Worm (Caenorhabditis elegans) whole organism, L1 larva: ENCODE measurements around the gene Y43F8B.11.

Source experiments
- C04F5.9 ChIP-seq: sonication (generic microtip); optimal IDR thresholded peaks from 2 replicates; lab custom pipeline; 2016; ENCODE audit warnings: missing genetic modification characterization, missing compliant biosample characterization
- C16A3.4 ChIP-seq: fragments of 150-350 bp; optimal IDR thresholded peaks from 2 replicates; lab custom pipeline; 2014; ENCODE audit warnings: missing biosample characterization, missing genetic modification characterization
- alr-1 ChIP-seq: fragments of 200-800 bp; sonication (Bioruptor generic); optimal IDR thresholded peaks from 2 replicates; lab custom pipeline; 2018; ENCODE audit warnings: borderline replicate concordance, mild to moderate bottlenecking, missing genetic modification characterization, missing compliant biosample characterization
- ceh-8 ChIP-seq: fragments of 200-800 bp; sonication (Bioruptor generic); optimal IDR thresholded peaks from 2 replicates; lab custom pipeline; 2018; ENCODE audit warnings: mild to moderate bottlenecking, missing genetic modification characterization, moderate library complexity, missing compliant biosample characterization
- ceh-90 ChIP-seq: sonication (generic microtip); optimal IDR thresholded peaks from 2 replicates; lab custom pipeline; 2016; ENCODE audit warnings: missing genetic modification characterization, missing compliant biosample characterization
- dpl-1 ChIP-seq, 3 experiments: fragments of 150-350 bp in 2 of 3; sonication (generic microtip) in 1 of 3; optimal IDR thresholded peaks; 2 replicates each; lab custom pipeline; 2014 to 2017; ENCODE audit warnings: missing biosample characterization in 3 of 3, missing genetic modification characterization in 3 of 3, missing genetic modification reagents in 3 of 3
- efl-1 ChIP-seq, 4 experiments: fragments of 150-350 bp; optimal IDR thresholded peaks in 3 of 4; peaks in 1 of 4; 1 replicate in 1 of 4; 2 replicates in 3 of 4; lab custom pipeline; 2014; ENCODE audit warnings: missing biosample characterization in 2 of 4, missing genetic modification characterization in 2 of 4, missing genetic modification reagents in 2 of 4
- efl-3 ChIP-seq: fragments of 200-800 bp; sonication (Bioruptor generic); optimal IDR thresholded peaks from 2 replicates; lab custom pipeline; 2018; ENCODE audit warnings: mild to moderate bottlenecking, missing genetic modification characterization, missing compliant biosample characterization
- elt-2 ChIP-seq: sonication (generic microtip); optimal IDR thresholded peaks from 2 replicates; lab custom pipeline; 2016; ENCODE audit warnings: missing genetic modification characterization, mild to moderate bottlenecking, inconsistent platforms, missing compliant biosample characterization, missing genetic modification reagents
- elt-3 ChIP-seq, 6 experiments: fragments of 150-350 bp in 1 of 6; sonication (generic microtip); optimal IDR thresholded peaks; 2 replicates each; lab custom pipeline; 2017 to 2018; ENCODE audit warnings: missing biosample characterization in 6 of 6, missing genetic modification characterization in 6 of 6, inconsistent platforms in 1 of 6
- fkh-10 ChIP-seq: sonication (generic microtip); optimal IDR thresholded peaks from 2 replicates; lab custom pipeline; 2017; ENCODE audit warnings: missing biosample characterization, missing genetic modification reagents, missing genetic modification characterization
- fkh-4 ChIP-seq: sonication (generic microtip); optimal IDR thresholded peaks from 2 replicates; lab custom pipeline; 2016; ENCODE audit warnings: missing compliant biosample characterization, missing genetic modification characterization, borderline replicate concordance
- grh-1 ChIP-seq: fragments of 200-800 bp; sonication (Bioruptor generic); IDR thresholded peaks from 2 replicates; pipeline ENCODE4 v1.3.6; 2022; ENCODE audit warnings: missing genetic modification reagents, missing genetic modification characterization, missing compliant biosample characterization
- jun-1 ChIP-seq: fragments of 150-350 bp; optimal IDR thresholded peaks from 2 replicates; lab custom pipeline; 2014; ENCODE audit warnings: missing biosample characterization, missing genetic modification reagents, missing genetic modification characterization
- lin-35 ChIP-seq, 2 experiments: fragments of 150-350 bp; optimal IDR thresholded peaks; 2 replicates each; lab custom pipeline; 2014; ENCODE audit warnings: missing biosample characterization in 2 of 2, missing genetic modification characterization in 2 of 2, missing genetic modification reagents in 2 of 2
- nhr-71 ChIP-seq: sonication (generic microtip); optimal IDR thresholded peaks from 2 replicates; lab custom pipeline; 2016; ENCODE audit warnings: mild to moderate bottlenecking, missing genetic modification characterization, moderate library complexity, missing compliant biosample characterization
- nhr-84 ChIP-seq: sonication (generic microtip); optimal IDR thresholded peaks from 2 replicates; lab custom pipeline; 2017; ENCODE audit warnings: missing biosample characterization, missing genetic modification characterization
- nhr-85 ChIP-seq: sonication (generic microtip); peaks from one replicate; lab custom pipeline; 2016; ENCODE audit warnings: missing genetic modification characterization, inconsistent platforms, missing compliant biosample characterization
- snpc-4 ChIP-seq: fragments of 150-350 bp; optimal IDR thresholded peaks from 2 replicates; lab custom pipeline; 2014; ENCODE audit warnings: missing biosample characterization, missing genetic modification characterization
- snu-23 ChIP-seq: sonication (generic microtip); optimal IDR thresholded peaks from 2 replicates; lab custom pipeline; 2016; ENCODE audit warnings: missing genetic modification characterization, missing compliant biosample characterization
- sox-4 ChIP-seq: sonication (generic microtip); optimal IDR thresholded peaks from 2 replicates; lab custom pipeline; 2016; ENCODE audit warnings: missing genetic modification characterization, missing compliant biosample characterization
- sup-37 ChIP-seq: fragments of 200-800 bp; sonication (Bioruptor generic); optimal IDR thresholded peaks from 2 replicates; lab custom pipeline; 2018; ENCODE audit warnings: mild to moderate bottlenecking, missing genetic modification characterization, missing compliant biosample characterization
- vab-15 ChIP-seq: sonication (generic microtip); optimal IDR thresholded peaks from 2 replicates; lab custom pipeline; 2017; ENCODE audit warnings: missing genotype, mild to moderate bottlenecking, missing genetic modification characterization, missing compliant biosample characterization

Gene Y43F8B.11

DNA sequence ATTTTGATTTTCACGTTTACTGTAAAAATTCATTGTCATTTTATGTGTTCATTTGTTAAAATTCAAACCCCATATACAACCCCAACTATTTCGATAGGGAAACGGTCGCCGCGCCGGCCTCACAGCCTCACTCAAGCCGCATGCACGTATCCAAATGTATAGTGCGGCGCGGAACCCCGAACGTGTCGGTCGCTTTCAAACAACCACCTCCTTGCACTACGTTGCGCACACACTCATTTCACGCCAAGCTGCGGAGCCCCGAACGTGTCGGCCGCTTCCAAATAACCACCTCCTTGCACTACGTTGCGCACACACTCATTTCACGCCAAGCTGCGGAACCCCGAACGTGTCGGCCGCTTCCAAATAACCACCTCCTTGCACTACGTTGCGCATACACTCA lies 3.7 kb upstream of the Y43F8B.11 start:
- TF ChIP-seq snpc-4 (tag; lab: Kevin White, UChicago): peak; percentile 48

ce11 chrV:19467574-19467973 lies 2.9 kb upstream of the Y43F8B.11 start, which contains the start of gene Y43F8B.23:
TSS of gene Y43F8B.23 (minus strand) at chrV:19467648.
- no peak for TF ChIP-seq sox-4 (tag; lab: Kevin White, UChicago)
- TF ChIP-seq elt-2: peak; percentile 48
- peak in 1 of 2 experiments; percentile 7 for TF ChIP-seq lin-35 (GFP tag; optimal IDR thresholded peaks at IDR 0.05; lab: Kevin White, UChicago)

DNA sequence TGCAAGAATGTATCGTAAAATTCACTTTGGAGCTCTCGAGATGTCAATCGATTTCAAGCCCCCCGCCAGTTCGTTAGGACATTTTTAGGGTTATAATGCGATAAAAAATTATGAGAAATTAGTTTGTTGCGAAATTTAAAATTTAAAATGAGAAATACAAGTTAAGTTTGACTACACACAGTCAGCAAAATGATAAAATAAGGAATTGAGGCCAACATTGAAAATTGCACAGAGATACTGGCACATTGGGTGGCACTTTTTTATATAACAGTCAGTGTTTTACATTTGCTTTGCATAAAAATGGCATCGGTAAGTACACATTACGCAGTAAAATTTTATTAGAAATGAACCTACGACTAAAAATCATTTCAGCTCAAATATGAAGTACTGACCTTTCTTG lies 2.4 kb upstream of the Y43F8B.11 start, which contains the start of gene Y43F8B.12:
TSS of gene Y43F8B.12 (plus strand) at position 301 of the 400 bp plus-strand sequence.
- no peak for TF ChIP-seq alr-1 (tag; lab: Kevin White, UChicago)
- TF ChIP-seq efl-3 (GFP tag; lab: Kevin White, UChicago): no peak
- no peak for TF ChIP-seq snu-23 (GFP tag; lab: Kevin White, UChicago)
- TF ChIP-seq vab-15 (tag; lab: Kevin White, UChicago): no peak
- TF ChIP-seq nhr-71 (tag; lab: Kevin White, UChicago): no peak
- no peak for TF ChIP-seq lin-35 (GFP tag; optimal IDR thresholded peaks at IDR 0.05; lab: Kevin White, UChicago)
- no peak for TF ChIP-seq jun-1

- TF ChIP-seq efl-1 (optimal IDR thresholded peaks at IDR 0.05; lab: Kevin White, UChicago): no peak
- TF ChIP-seq efl-1 (GFP tag; optimal IDR thresholded peaks at IDR 0.05 in 1 of 2; lab: Kevin White, UChicago): peak in 1 of 2 experiments; percentile 44
- TF ChIP-seq snu-23 (GFP tag; lab: Kevin White, UChicago): no peak
Observed at ce11 chrV:19473842-19474514, 3.5 kb downstream of the Y43F8B.11 start, which contains the start of gene Y43F8B.10. TSS of gene Y43F8B.10 (plus strand) at chrV:19474464.

DNA sequence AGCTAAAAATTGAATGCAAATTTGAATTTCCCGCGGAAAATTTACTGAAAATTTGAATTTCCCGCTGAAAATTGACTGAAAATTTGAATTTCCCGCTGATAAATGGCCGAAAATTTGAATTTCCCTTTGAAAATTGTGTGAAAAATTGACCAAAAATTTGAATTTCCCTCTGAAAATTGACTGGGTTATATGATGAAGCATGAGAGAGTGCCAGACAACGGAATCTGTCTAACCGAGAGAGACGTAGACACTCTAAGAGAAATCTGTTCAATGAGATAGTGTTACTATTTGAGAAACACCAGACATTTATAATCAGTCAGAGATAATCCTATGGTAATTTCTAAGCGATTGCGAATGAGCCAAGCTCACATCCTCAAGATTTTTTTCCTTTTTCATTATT lies 6.8 kb downstream of the Y43F8B.11 start:
- TF ChIP-seq efl-1 (optimal IDR thresholded peaks at IDR 0.05; lab: Kevin White, UChicago): peak; percentile 25 to 39
- TF ChIP-seq efl-1 (GFP tag; optimal IDR thresholded peaks at IDR 0.05 in 1 of 2; lab: Kevin White, UChicago): peak; percentile 51 to 85
- peak in 2 of 3 experiments; percentile 5 to 24 for TF ChIP-seq dpl-1 (GFP tag; optimal IDR thresholded peaks at IDR 0.05; lab: Kevin White, UChicago)
- no peak for TF ChIP-seq fkh-10 (GFP tag; lab: Kevin White, UChicago)
- TF ChIP-seq, all 84 proteins: peak for 2

DNA sequence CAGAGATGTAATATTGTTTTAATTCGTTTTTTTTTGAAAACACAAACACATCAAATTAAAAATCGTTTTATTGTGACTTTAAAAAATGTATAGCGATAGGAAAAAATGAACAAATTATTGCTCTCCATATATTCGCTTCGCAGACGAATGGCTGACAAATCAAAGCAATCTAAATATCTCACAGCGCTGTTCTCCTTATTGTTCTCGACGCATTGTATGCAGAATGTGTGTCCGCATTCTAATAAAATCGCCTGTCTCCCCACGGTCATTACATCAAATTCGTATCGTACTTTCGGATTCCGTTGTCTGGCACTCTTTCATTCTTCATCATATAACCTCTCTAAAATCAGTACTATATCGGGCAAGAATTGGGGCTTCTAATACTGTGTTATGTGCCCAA lies 7.4 kb downstream of the Y43F8B.11 start, which contains the start of gene Y43F8B.9:
TSS of gene Y43F8B.9 (plus strand) at position 301 of the 400 bp plus-strand sequence.
- TF ChIP-seq ceh-90 (tag; lab: Kevin White, UChicago) (no peak), C04F5.9 (tag; lab: Kevin White, UChicago) (no peak), sup-37 (no peak), nhr-85 (peak; percentile 54), fkh-4 (no peak)

DNA sequence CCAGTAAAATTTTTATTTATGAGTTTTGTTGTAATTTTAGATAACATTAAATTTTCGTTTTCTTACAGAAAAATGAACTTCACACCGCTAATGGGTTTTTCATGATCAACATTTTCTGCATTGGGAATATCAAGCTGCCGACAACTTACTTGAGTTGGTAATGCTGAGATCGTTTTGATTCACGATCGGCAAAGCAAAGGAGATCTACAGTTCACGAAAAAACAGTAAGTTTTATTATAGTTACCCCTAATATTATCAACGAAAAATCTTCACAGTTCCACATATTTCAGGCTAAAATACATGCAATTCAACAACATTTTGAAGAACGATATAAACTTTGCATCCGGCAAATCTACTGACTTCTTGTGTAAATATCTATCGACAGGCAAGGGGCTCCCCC lies 12.1 kb downstream of the Y43F8B.11 start, which contains the start of gene Y43F8B.22:
TSS of gene Y43F8B.22 (plus strand) at position 301 of the 400 bp plus-strand sequence.
- no peak for TF ChIP-seq elt-3 (tag; optimal IDR thresholded peaks at IDR 0.05; lab: Kevin White, UChicago)
- no peak for TF ChIP-seq C16A3.4 (tag; lab: Kevin White, UChicago)
- TF ChIP-seq grh-1 (GFP tag; lab: Robert Waterston, UW): no peak
- no peak for TF ChIP-seq elt-2
- no peak for TF ChIP-seq nhr-84 (tag; lab: Kevin White, UChicago)
- TF ChIP-seq, all 84 proteins: peak for 0

DNA sequence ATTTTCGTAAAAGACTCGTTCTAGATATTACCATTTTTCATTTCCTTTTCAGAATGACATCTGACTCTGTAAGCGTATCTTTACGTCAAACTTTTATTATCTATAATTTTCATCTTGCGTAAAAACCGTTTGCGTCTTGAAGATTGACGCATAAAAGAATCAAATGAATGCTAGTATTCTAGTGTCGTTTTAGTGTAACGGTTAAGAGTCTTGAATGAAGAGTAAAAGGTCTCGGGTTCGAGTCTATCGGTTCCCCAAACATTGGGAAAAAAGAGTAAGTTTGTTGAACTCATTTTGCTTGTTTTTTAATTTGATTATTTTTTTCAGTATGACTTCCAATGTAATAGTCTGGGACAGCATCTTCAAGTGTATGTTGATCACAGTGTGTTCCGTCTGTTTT lies 14.0 kb downstream of the Y43F8B.11 start, which contains the start of gene Y43F8B.17:
TSS of gene Y43F8B.17 (plus strand) at position 215 of the 400 bp plus-strand sequence.
- TF ChIP-seq nhr-85 (peak; percentile 58), ceh-8 (GFP tag; lab: Kevin White, UChicago) (no peak)
